Worm (Caenorhabditis elegans) whole organism, L1 larva: ENCODE data around the gene lpd-7.

ENCODE experiments used
- alr-1 ChIP-seq: fragments of 200-800 bp; sonication (Bioruptor generic); optimal IDR thresholded peaks from 2 replicates; lab custom pipeline; 2018; ENCODE audit warnings: borderline replicate concordance, mild to moderate bottlenecking, missing genetic modification characterization, missing compliant biosample characterization
- ceh-82 ChIP-seq, 3 experiments: fragments of 150-350 bp in 1 of 3; sonication (generic microtip) in 2 of 3; optimal IDR thresholded peaks; 2 replicates each; lab custom pipeline; 2014 to 2017; ENCODE audit warnings: missing biosample characterization in 3 of 3, missing genetic modification characterization in 3 of 3
- elt-3 ChIP-seq, 6 experiments: fragments of 150-350 bp in 1 of 6; sonication (generic microtip); optimal IDR thresholded peaks; 2 replicates each; lab custom pipeline; 2017 to 2018; ENCODE audit warnings: missing biosample characterization in 6 of 6, missing genetic modification characterization in 6 of 6, inconsistent platforms in 1 of 6
- lin-15B ChIP-seq: fragments of 150-350 bp; sonication (generic microtip); optimal IDR thresholded peaks from 3 replicates; lab custom pipeline; 2014; ENCODE audit warnings: missing biosample characterization, missing genetic modification characterization
- lir-3 ChIP-seq: sonication (generic microtip); optimal IDR thresholded peaks from 2 replicates; lab custom pipeline; 2016; ENCODE audit warnings: mild to moderate bottlenecking, missing genetic modification characterization, moderate library complexity, missing compliant biosample characterization; ENCODE audit not compliant: poor library complexity
- mef-2 ChIP-seq: fragments of 150-350 bp; optimal IDR thresholded peaks from 2 replicates; lab custom pipeline; 2014; ENCODE audit warnings: missing biosample characterization, missing genetic modification characterization
- nhr-237 ChIP-seq: fragments of 150-350 bp; optimal IDR thresholded peaks from 2 replicates; lab custom pipeline; 2014; ENCODE audit warnings: missing biosample characterization, missing genetic modification characterization
- nhr-47 ChIP-seq: sonication (generic microtip); optimal IDR thresholded peaks from 2 replicates; lab custom pipeline; 2016; ENCODE audit warnings: mild to moderate bottlenecking, missing genetic modification characterization, moderate library complexity, missing compliant biosample characterization
- snpc-4 ChIP-seq: fragments of 150-350 bp; optimal IDR thresholded peaks from 2 replicates; lab custom pipeline; 2014; ENCODE audit warnings: missing biosample characterization, missing genetic modification characterization
- sox-4 ChIP-seq: sonication (generic microtip); optimal IDR thresholded peaks from 2 replicates; lab custom pipeline; 2016; ENCODE audit warnings: missing genetic modification characterization, missing compliant biosample characterization
- zag-1 ChIP-seq: fragments of 150-350 bp; optimal IDR thresholded peaks from 2 replicates; lab custom pipeline; 2014; ENCODE audit warnings: missing biosample characterization, missing genetic modification characterization
- ztf-11 ChIP-seq, 2 experiments: sonication (generic microtip); optimal IDR thresholded peaks; 2 replicates each; lab custom pipeline; 2016 to 2017; ENCODE audit warnings: missing genetic modification characterization in 2 of 2, missing biosample characterization in 1 of 2, missing compliant biosample characterization in 1 of 2

DNA sequence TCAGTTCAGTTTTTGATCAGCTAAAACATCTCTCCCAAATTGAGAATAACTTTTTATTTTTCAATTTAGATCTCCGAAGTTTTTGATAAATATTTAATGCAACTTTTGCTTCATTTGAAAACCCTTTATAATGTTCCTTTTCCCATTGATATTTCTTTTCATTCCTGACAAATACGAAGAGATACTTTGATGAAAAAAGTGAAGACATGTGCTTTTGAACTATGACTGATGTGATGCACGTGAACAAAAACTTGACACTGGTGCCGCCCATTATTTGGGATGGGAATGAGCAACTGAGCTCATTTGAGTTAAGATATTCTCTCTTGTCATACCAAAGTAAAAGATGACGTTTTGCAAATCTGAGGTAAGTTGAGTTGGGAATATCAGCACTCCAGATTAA lies 43.1 kb downstream of the lpd-7 start, which contains the start of gene T04A6.1:
- TF ChIP-seq lin-15B (tag; lab: Kevin White, UChicago) (no peak), ztf-11 (tag; optimal IDR thresholded peaks at IDR 0.05; lab: Kevin White, UChicago) (no peak), ceh-82 (tag; optimal IDR thresholded peaks at IDR 0.05; lab: Kevin White, UChicago) (no peak), lir-3 (tag; lab: Kevin White, UChicago) (no peak), elt-3 (tag; optimal IDR thresholded peaks at IDR 0.05; lab: Kevin White, UChicago) (no peak), mef-2 (no peak), nhr-47 (tag; lab: Kevin White, UChicago) (no peak), snpc-4 (tag; lab: Kevin White, UChicago) (no peak), sox-4 (no peak), nhr-237 (tag; lab: Kevin White, UChicago) (no peak), zag-1 (tag; lab: Kevin White, UChicago) (no peak), alr-1 (tag; lab: Kevin White, UChicago) (no peak)
